Worm (Caenorhabditis elegans) whole organism, L3 larva: ENCODE results near the gene Y26G10.5.

ENCODE experiments used
- R02D3.7 ChIP-seq: fragments of 150-350 bp; optimal IDR thresholded peaks from 2 replicates; lab custom pipeline; 2014; ENCODE audit warnings: missing biosample characterization, missing genetic modification characterization
- aly-2 ChIP-seq: fragments of 150-350 bp; optimal IDR thresholded peaks from 2 replicates; lab custom pipeline; 2014; ENCODE audit warnings: missing biosample characterization, missing genetic modification characterization
- ceh-16 ChIP-seq: sonication (generic microtip); optimal IDR thresholded peaks from 2 replicates; lab custom pipeline; 2017; ENCODE audit warnings: missing biosample characterization, missing genetic modification characterization
- ceh-28 ChIP-seq: fragments of 150-350 bp; optimal IDR thresholded peaks from 2 replicates; lab custom pipeline; 2014; ENCODE audit warnings: missing biosample characterization, missing genetic modification reagents, missing genetic modification characterization
- ceh-9 ChIP-seq: sonication (generic microtip); optimal IDR thresholded peaks from 2 replicates; lab custom pipeline; 2018; ENCODE audit warnings: missing biosample characterization, missing genetic modification characterization
- elt-2 ChIP-seq: sonication (generic microtip); optimal IDR thresholded peaks from 2 replicates; lab custom pipeline; 2016; ENCODE audit warnings: missing genetic modification reagents, mild to moderate bottlenecking, missing genetic modification characterization, missing compliant biosample characterization
- elt-3 ChIP-seq, 3 experiments: fragments of 150-350 bp in 1 of 3; sonication (generic microtip) in 2 of 3; optimal IDR thresholded peaks; 2 replicates in 2 of 3; 4 replicates in 1 of 3; lab custom pipeline; 2014 to 2017; ENCODE audit warnings: missing biosample characterization in 3 of 3, missing genetic modification characterization in 3 of 3
- eor-1 ChIP-seq, 2 experiments: fragments of 150-350 bp; optimal IDR thresholded peaks; 2 replicates each; lab custom pipeline; 2014 to 2018; ENCODE audit warnings: missing biosample characterization in 2 of 2, missing genetic modification characterization in 2 of 2
- fos-1 ChIP-seq: fragments of 150-350 bp; optimal IDR thresholded peaks from 2 replicates; lab custom pipeline; 2014; ENCODE audit warnings: missing biosample characterization, missing genetic modification characterization
- lin-39 ChIP-seq: fragments of 150-350 bp; optimal IDR thresholded peaks from 2 replicates; lab custom pipeline; 2018; ENCODE audit warnings: missing biosample characterization, missing genetic modification reagents, missing genetic modification characterization
- lsy-12 ChIP-seq: sonication (generic microtip); optimal IDR thresholded peaks from 2 replicates; lab custom pipeline; 2016; ENCODE audit warnings: mild to moderate bottlenecking, missing genetic modification characterization, missing compliant biosample characterization
- nfya-1 ChIP-seq: sonication (generic microtip); optimal IDR thresholded peaks from 2 replicates; lab custom pipeline; 2017; ENCODE audit warnings: missing genetic modification characterization, mild to moderate bottlenecking, missing compliant biosample characterization, antibody characterized with exemption, moderate library complexity; ENCODE audit not compliant: insufficient read depth
- nhr-11 ChIP-seq: fragments of 150-350 bp; optimal IDR thresholded peaks from 2 replicates; lab custom pipeline; 2014; ENCODE audit warnings: missing biosample characterization, missing genetic modification characterization
- nhr-23 ChIP-seq: fragments of 150-350 bp; optimal IDR thresholded peaks from 2 replicates; lab custom pipeline; 2014; ENCODE audit warnings: missing biosample characterization, missing genetic modification reagents, missing genetic modification characterization
- nhr-25 ChIP-seq: sonication (generic microtip); optimal IDR thresholded peaks from 2 replicates; lab custom pipeline; 2017; ENCODE audit warnings: missing biosample characterization, missing genetic modification characterization
- nhr-28 ChIP-seq: fragments of 150-350 bp; optimal IDR thresholded peaks from 2 replicates; lab custom pipeline; 2014; ENCODE audit warnings: missing biosample characterization, missing genetic modification characterization
- nhr-76 ChIP-seq: fragments of 150-350 bp; sonication (generic microtip); optimal IDR thresholded peaks from 5 replicates; lab custom pipeline; 2014; ENCODE audit warnings: missing biosample characterization, missing genetic modification characterization
- skn-1 ChIP-seq: fragments of 150-350 bp; optimal IDR thresholded peaks from 2 replicates; lab custom pipeline; 2014; ENCODE audit warnings: missing biosample characterization, missing genetic modification characterization
- tbx-2 ChIP-seq: sonication (generic microtip); optimal IDR thresholded peaks from 2 replicates; lab custom pipeline; 2016; ENCODE audit warnings: mild to moderate bottlenecking, missing genetic modification characterization, missing compliant biosample characterization

The Y26G10.5 gene

DNA sequence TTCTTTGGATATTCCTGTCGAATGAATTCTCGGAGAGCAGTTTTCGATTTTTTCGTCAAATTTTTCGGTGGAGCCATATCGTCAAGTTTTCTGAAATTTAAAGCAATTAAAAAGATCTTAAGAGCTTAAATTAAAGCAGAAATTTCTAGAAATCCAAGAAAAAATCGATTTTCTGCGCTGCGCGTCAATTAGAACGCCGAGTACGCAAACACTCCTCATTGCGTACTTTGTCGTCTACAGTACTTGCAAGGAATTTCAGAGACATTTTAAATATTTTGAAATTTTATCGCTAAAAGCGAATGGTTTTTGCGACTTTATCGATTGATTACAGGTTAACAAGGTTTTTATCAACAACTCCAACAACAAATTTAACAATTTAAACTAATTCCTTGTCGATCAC is 45.4 kb downstream of the Y26G10.5 start:
- TF ChIP-seq ceh-16, result no peak
- no peak for TF ChIP-seq ceh-9 (tag; lab: Kevin White, UChicago)
- no peak for TF ChIP-seq nhr-25 (tag; lab: Kevin White, UChicago)
- no peak for TF ChIP-seq fos-1
- TF ChIP-seq, all 47 proteins: peak for 0

DNA sequence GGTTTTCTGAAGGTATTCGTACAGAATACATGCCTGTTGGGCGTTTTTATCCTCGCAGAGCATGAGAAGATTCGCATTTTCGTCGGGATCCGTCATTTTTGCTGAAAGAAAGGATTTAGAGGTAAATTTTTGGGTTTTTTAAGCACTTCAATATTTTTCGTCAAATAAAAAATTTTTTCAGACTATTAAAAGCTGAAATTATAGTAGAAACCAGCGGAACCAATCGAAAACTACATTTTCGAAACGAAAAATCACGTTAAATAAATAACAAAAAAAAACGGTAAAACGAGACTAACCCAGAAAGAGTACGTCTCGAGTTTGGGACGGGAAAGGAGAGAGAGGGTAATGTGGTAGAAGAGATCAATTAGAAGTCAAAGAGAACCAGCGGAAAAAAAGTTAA is 50.2 kb downstream of the Y26G10.5 start, which contains the start of gene fbxa-192:
Gene fbxa-192 (minus strand): TSS at position 101 of the 400 bp plus-strand sequence.
- TF ChIP-seq nhr-11, result no peak
- no peak for TF ChIP-seq elt-3 (tag; optimal IDR thresholded peaks at IDR 0.05; lab: Kevin White, UChicago)
- TF ChIP-seq nhr-25 (tag; lab: Kevin White, UChicago), result no peak
- TF ChIP-seq skn-1 (tag; lab: Kevin White, UChicago), result no peak
- TF ChIP-seq elt-2, result no peak
- TF ChIP-seq ceh-9 (tag; lab: Kevin White, UChicago), result no peak
- no peak for TF ChIP-seq nhr-23 (tag; lab: Kevin White, UChicago)
- TF ChIP-seq eor-1 (tag; optimal IDR thresholded peaks at IDR 0.05; lab: Kevin White, UChicago), result no peak
- TF ChIP-seq aly-2 (tag; lab: Kevin White, UChicago), result no peak
- TF ChIP-seq nhr-28 (tag; lab: Kevin White, UChicago), result no peak
- no peak for TF ChIP-seq R02D3.7
- no peak for TF ChIP-seq lsy-12 (tag; lab: Kevin White, UChicago)
- TF ChIP-seq lin-39, result no peak
- no peak for TF ChIP-seq tbx-2 (tag; lab: Kevin White, UChicago)
- no peak for TF ChIP-seq nfya-1 (tag; lab: Kevin White, UChicago)
- no peak for TF ChIP-seq nhr-76 (tag; lab: Kevin White, UChicago)
- TF ChIP-seq ceh-28 (tag; lab: Kevin White, UChicago), result no peak
